Fruit fly (Drosophila melanogaster) whole organism, adult: ENCODE data around the gene Ets21C.

ENCODE experiments used
- CG11617 ChIP-seq: fragments of 200-800 bp; sonication (Bioruptor generic); optimal IDR thresholded peaks from 2 replicates; lab custom pipeline; 2017; ENCODE audit warnings: mild to moderate bottlenecking, missing biosample characterization, missing genetic modification reagents, missing genetic modification characterization
- CG12768 ChIP-seq: fragments of 200-800 bp; sonication (Bioruptor generic); optimal IDR thresholded peaks from 2 replicates; lab custom pipeline; 2017; ENCODE audit warnings: missing biosample characterization, missing genetic modification characterization, mild to moderate bottlenecking, moderate library complexity, missing genetic modification reagents
- CG14711 ChIP-seq: fragments of 200-800 bp; sonication (Bioruptor generic); optimal IDR thresholded peaks from 2 replicates; lab custom pipeline; 2018; ENCODE audit warnings: missing biosample characterization, mild to moderate bottlenecking, missing genetic modification characterization, moderate library complexity
- CG1620 ChIP-seq: fragments of 200-800 bp; sonication (Bioruptor generic); optimal IDR thresholded peaks from 2 replicates; lab custom pipeline; 2016; ENCODE audit warnings: missing biosample characterization, missing genetic modification characterization
- CG33017 ChIP-seq: fragments of 200-800 bp; sonication (Bioruptor generic); optimal IDR thresholded peaks from 2 replicates; lab custom pipeline; 2018; ENCODE audit warnings: missing biosample characterization, mild to moderate bottlenecking, missing genetic modification characterization, moderate library complexity
- CG5204 ChIP-seq: fragments of 200-800 bp; sonication (Bioruptor generic); optimal IDR thresholded peaks from 2 replicates; lab custom pipeline; 2016; ENCODE audit warnings: missing biosample characterization, missing genetic modification characterization
- CG7045 ChIP-seq: fragments of 200-800 bp; sonication (Bioruptor generic); optimal IDR thresholded peaks from 2 replicates; lab custom pipeline; 2017; ENCODE audit warnings: missing biosample characterization, mild to moderate bottlenecking, missing genetic modification characterization
- CG7101 ChIP-seq: fragments of 200-800 bp; sonication (Bioruptor generic); optimal IDR thresholded peaks from 2 replicates; lab custom pipeline; 2018; ENCODE audit warnings: missing biosample characterization, mild to moderate bottlenecking, missing genetic modification characterization, moderate library complexity
- Clk ChIP-seq: fragments of 200-800 bp; sonication (Bioruptor generic); optimal IDR thresholded peaks from 2 replicates; lab custom pipeline; 2017; ENCODE audit warnings: missing biosample characterization, missing genetic modification characterization
- Crg-1 ChIP-seq: fragments of 200-800 bp; sonication (Bioruptor generic); optimal IDR thresholded peaks from 2 replicates; lab custom pipeline; 2016; ENCODE audit warnings: missing biosample characterization, missing genetic modification characterization
- Hr96 ChIP-seq: fragments of 200-800 bp; sonication (Bioruptor generic); optimal IDR thresholded peaks from 2 replicates; lab custom pipeline; 2016; ENCODE audit warnings: missing biosample characterization, missing genetic modification characterization
- Mnt ChIP-seq: fragments of 200-800 bp; sonication (Bioruptor generic); optimal IDR thresholded peaks from 2 replicates; lab custom pipeline; 2016; ENCODE audit warnings: missing biosample characterization, mild to moderate bottlenecking, missing genetic modification characterization
- bab1 ChIP-seq: fragments of 200-800 bp; sonication (Bioruptor generic); optimal IDR thresholded peaks from 3 replicates; lab custom pipeline; 2019; ENCODE audit warnings: missing biosample characterization, mild to moderate bottlenecking, missing genetic modification characterization, moderate library complexity
- cic ChIP-seq: fragments of 200-800 bp; sonication (Bioruptor generic); optimal IDR thresholded peaks from 2 replicates; lab custom pipeline; 2017; ENCODE audit warnings: missing biosample characterization, mild to moderate bottlenecking, missing genetic modification characterization, moderate library complexity
- cnc ChIP-seq, 2 experiments: fragments of >200 bp; optimal IDR thresholded peaks; 2 replicates each; lab custom pipeline; 2017
- kay ChIP-seq: fragments of 200-800 bp; sonication (Bioruptor generic); peaks from one replicate; lab custom pipeline; 2016; ENCODE audit warnings: missing biosample characterization, missing genetic modification characterization, borderline replicate concordance
- ovo ChIP-seq: fragments of 200-800 bp; sonication (Bioruptor generic); optimal IDR thresholded peaks from 2 replicates; lab custom pipeline; 2016; ENCODE audit warnings: missing biosample characterization, missing genetic modification characterization
- pad ChIP-seq: fragments of 200-800 bp; sonication (Bioruptor generic); optimal IDR thresholded peaks from 3 replicates; lab custom pipeline; 2017; ENCODE audit warnings: missing biosample characterization, missing genetic modification characterization, mild to moderate bottlenecking, moderate library complexity, missing genetic modification reagents
- tj ChIP-seq: fragments of 200-800 bp; sonication (Bioruptor generic); optimal IDR thresholded peaks from 3 replicates; lab custom pipeline; 2017; ENCODE audit warnings: missing biosample characterization, mild to moderate bottlenecking, missing genetic modification characterization, moderate library complexity
- toe ChIP-seq: fragments of 200-800 bp; sonication (Bioruptor generic); optimal IDR thresholded peaks from 2 replicates; lab custom pipeline; 2016; ENCODE audit warnings: missing biosample characterization, missing genetic modification characterization

The Ets21C gene

DNA sequence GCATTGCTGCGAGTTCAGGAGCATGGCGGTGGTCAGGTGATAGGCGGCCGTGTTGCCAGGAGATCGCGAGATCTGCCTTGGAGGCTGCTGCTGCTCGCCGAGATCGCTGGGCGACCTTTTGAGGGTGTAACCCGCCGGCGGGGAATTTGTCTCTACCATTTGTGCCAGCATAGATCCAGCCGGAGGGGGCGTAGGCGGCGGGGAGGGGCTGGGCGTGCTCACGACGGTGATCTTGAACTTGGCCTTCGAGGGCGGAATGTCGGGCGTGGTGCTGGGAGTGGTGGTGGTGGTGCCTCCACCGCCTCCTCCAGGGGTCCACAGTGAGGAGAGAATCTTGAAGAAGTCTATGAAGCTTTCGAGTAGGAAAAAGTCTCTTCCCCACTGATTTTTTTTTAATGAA is 41.3 kb upstream of the Ets21C start:
- TF ChIP-seq kay (GFP tag; lab: Kevin White, UChicago): no peak
- no peak for TF ChIP-seq CG14711 (tag; lab: Kevin White, UChicago)
- TF ChIP-seq CG1620 (GFP tag; lab: Kevin White, UChicago): no peak
- no peak for TF ChIP-seq ovo (GFP tag; lab: Kevin White, UChicago)
- TF ChIP-seq Crg-1 (GFP tag; lab: Kevin White, UChicago): no peak

DNA sequence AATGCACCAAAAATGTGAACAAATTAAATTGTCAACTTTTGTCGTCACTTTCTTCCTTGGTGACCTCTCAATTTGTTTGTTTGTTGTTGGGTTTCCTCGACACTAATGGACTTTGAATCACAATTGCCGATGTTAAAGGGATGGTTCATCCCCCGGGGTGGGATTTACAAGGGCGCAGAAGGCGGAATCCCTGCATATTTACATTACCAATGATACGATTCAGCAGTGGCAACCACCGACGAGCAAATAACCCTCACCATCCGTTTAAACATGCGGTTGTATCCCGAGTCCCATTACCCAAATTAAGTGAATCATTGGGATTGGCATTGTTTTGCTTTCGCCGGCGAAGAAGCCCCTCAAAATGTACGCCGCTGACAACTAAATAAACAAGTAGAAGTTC is 38.8 kb upstream of the Ets21C start:
- no peak for TF ChIP-seq CG11617 (GFP tag; lab: Kevin White, UChicago)
- TF ChIP-seq CG5204 (GFP tag; lab: Kevin White, UChicago): no peak
- no peak for TF ChIP-seq CG7045 (GFP tag; lab: Kevin White, UChicago)
- TF ChIP-seq cic (GFP tag; lab: Kevin White, UChicago): no peak
- TF ChIP-seq CG33017 (tag; lab: Kevin White, UChicago): no peak
- TF ChIP-seq ovo (GFP tag; lab: Kevin White, UChicago): no peak
- TF ChIP-seq CG14711 (tag; lab: Kevin White, UChicago): no peak
- no peak for TF ChIP-seq CG1620 (GFP tag; lab: Kevin White, UChicago)
- TF ChIP-seq toe (GFP tag; lab: Kevin White, UChicago): no peak
- TF ChIP-seq cnc (optimal IDR thresholded peaks at IDR 0.05; lab: Kevin White, UChicago): no peak
- TF ChIP-seq Hr96 (GFP tag; lab: Kevin White, UChicago): no peak
- TF ChIP-seq bab1: no peak
- TF ChIP-seq pad (GFP tag; lab: Kevin White, UChicago): no peak
- TF ChIP-seq kay (GFP tag; lab: Kevin White, UChicago): no peak
- no peak for TF ChIP-seq Crg-1 (GFP tag; lab: Kevin White, UChicago)
- no peak for TF ChIP-seq Mnt (GFP tag; lab: Kevin White, UChicago)
- no peak for TF ChIP-seq CG7101 (tag; lab: Kevin White, UChicago)
- no peak for TF ChIP-seq CG12768 (GFP tag; lab: Kevin White, UChicago)
- no peak for TF ChIP-seq Clk

DNA sequence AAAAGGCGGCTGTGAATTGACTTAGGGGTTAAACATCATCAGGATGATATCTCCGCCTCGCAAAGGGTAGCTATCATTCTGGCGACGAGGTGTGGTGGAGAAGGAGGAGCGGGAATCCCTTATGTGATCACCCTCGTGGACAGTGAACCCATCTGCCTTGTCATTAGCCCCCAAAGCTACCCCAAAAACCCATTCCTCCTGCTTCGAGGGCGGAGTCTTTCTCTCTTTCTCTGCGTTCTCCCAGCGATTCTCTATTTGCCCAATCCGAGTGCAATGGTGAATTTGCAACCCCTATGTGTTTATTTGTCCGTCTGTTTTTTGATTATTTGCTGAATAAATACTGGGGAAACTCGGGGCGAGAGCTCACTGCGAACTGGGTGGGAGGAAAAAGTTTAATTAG is 32.5 kb upstream of the Ets21C start:
- TF ChIP-seq cnc (optimal IDR thresholded peaks at IDR 0.05; lab: Kevin White, UChicago) (no peak), CG7101 (tag; lab: Kevin White, UChicago) (no peak), CG11617 (GFP tag; lab: Kevin White, UChicago) (no peak), CG7045 (GFP tag; lab: Kevin White, UChicago) (no peak), kay (GFP tag; lab: Kevin White, UChicago) (no peak), Hr96 (GFP tag; lab: Kevin White, UChicago) (no peak), Clk (no peak), cic (GFP tag; lab: Kevin White, UChicago) (no peak), ovo (GFP tag; lab: Kevin White, UChicago) (no peak), CG14711 (tag; lab: Kevin White, UChicago) (no peak), CG1620 (GFP tag; lab: Kevin White, UChicago) (no peak), CG33017 (tag; lab: Kevin White, UChicago) (no peak), tj (GFP tag; lab: Kevin White, UChicago) (no peak), Mnt (GFP tag; lab: Kevin White, UChicago) (no peak), toe (GFP tag; lab: Kevin White, UChicago) (no peak), bab1 (no peak), CG5204 (GFP tag; lab: Kevin White, UChicago) (no peak), Crg-1 (GFP tag; lab: Kevin White, UChicago) (no peak), CG12768 (GFP tag; lab: Kevin White, UChicago) (no peak)

DNA sequence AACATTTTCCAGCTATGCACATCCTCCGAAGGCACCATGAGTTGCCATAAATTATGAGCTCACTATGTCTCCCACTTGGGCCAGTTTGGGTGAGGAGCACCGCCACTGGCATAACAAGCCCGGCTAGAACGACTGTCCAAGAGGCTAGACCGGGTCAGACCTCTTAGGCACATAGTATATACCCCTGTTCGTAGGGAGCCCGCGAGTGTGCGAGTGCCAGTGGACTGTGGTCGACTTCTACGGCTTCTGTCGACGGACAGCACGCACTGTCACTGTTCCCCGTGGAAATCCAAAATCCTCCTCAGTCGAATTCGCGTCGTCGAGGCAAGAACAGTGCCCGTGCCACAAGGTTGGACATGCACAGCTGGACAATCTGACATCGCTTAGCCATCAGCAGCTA is 24.5 kb upstream of the Ets21C start, which contains the start of gene Pph13:
Gene Pph13, plus strand, starts transcription at position 301 of the 400 bp plus-strand sequence.
- TF ChIP-seq Clk: no peak
- TF ChIP-seq CG12768 (GFP tag; lab: Kevin White, UChicago): no peak
- TF ChIP-seq CG7045 (GFP tag; lab: Kevin White, UChicago): no peak
- no peak for TF ChIP-seq cic (GFP tag; lab: Kevin White, UChicago)

DNA sequence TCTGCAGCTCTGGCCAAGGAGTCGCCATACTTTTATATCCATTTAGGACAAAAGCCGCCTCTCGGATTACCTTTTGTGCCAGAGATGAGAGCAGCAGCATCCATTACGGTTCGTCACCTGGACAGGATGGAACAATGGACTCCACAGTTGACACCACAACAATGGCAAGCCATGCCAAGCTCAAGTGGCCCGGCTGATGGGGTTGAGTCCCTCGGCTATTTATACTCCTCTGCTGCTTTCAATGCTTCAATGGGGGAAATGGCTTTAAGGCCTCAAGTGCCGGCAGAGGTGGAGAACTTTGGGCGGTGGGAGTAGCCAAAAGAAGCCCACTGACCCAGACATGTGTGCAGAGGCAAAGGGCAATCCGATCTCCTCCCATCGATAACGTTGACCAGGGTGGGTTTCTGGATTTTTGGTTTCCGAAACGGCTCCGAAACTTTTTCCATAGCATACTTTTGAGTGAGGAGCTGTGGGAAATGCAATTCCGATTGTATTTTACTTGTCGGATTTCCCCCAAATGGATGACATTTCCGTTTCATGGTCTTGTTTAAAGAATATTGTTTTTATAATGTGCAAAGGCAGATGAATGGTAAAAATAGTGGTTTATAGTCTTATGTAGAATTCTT is 23.9 kb upstream of the Ets21C start, which contains the start of gene Ptth:
Gene Ptth, minus strand, starts transcription at position 338 of the 626 bp plus-strand sequence.
- TF ChIP-seq pad (GFP tag; lab: Kevin White, UChicago): no peak
- TF ChIP-seq bab1: peak; percentile 10

DNA sequence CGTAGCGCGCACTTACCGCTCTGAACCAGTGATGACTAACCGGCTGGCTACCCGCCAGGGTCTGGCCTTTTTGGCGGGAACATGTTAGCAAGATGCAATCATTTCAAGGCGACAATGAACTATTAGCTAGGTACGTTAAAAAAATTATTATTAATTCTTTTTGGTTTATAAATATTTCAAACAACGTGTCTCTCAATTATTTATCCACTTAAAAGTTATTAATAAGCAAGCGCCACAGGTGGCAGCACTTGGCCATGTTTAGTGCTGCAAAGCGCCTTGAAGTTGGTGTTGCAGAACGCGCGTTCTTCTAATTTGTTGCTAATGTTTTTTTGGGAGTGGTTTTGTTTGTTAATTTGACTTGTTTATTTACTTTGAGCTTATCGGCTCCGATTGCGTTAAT is 21.5 kb upstream of the Ets21C start, which contains the start of the genes Ipk2 and cold:
Gene Ipk2, minus strand, starts transcription at position 39 of the 400 bp plus-strand sequence.
Gene cold, plus strand, starts transcription at position 66 of the 400 bp plus-strand sequence.
- TF ChIP-seq Clk: peak; percentile 83
- TF ChIP-seq cic (GFP tag; lab: Kevin White, UChicago): peak; percentile 53
- peak; percentile 89 for TF ChIP-seq toe (GFP tag; lab: Kevin White, UChicago)
- peak; percentile 83 for TF ChIP-seq Mnt (GFP tag; lab: Kevin White, UChicago)
- TF ChIP-seq CG5204 (GFP tag; lab: Kevin White, UChicago): peak; percentile 84
- TF ChIP-seq pad (GFP tag; lab: Kevin White, UChicago): peak; percentile 83
- TF ChIP-seq Hr96 (GFP tag; lab: Kevin White, UChicago): peak; percentile 81
- TF ChIP-seq CG1620 (GFP tag; lab: Kevin White, UChicago): peak; percentile 93
- peak; percentile 31 for TF ChIP-seq ovo (GFP tag; lab: Kevin White, UChicago)
- peak; percentile 54 for TF ChIP-seq tj (GFP tag; lab: Kevin White, UChicago)
- TF ChIP-seq CG12768 (GFP tag; lab: Kevin White, UChicago): peak; percentile 88
- peak; percentile 86 for TF ChIP-seq CG7101 (tag; lab: Kevin White, UChicago)
- TF ChIP-seq CG33017 (tag; lab: Kevin White, UChicago): peak; percentile 64
- TF ChIP-seq cnc (optimal IDR thresholded peaks at IDR 0.05; lab: Kevin White, UChicago): no peak
- TF ChIP-seq CG7045 (GFP tag; lab: Kevin White, UChicago): peak; percentile 82
- peak; percentile 86 for TF ChIP-seq bab1
- no peak for TF ChIP-seq kay (GFP tag; lab: Kevin White, UChicago)
- TF ChIP-seq Crg-1 (GFP tag; lab: Kevin White, UChicago): peak; percentile 90
- TF ChIP-seq CG11617 (GFP tag; lab: Kevin White, UChicago): peak; percentile 83
- peak; percentile 70 for TF ChIP-seq CG14711 (tag; lab: Kevin White, UChicago)
